Worm (Caenorhabditis elegans): ENCODE measurements around the gene cox-6B.

Gene cox-6B

ce11 chrIII:2768635-2769034, 69.2 kb downstream of the cox-6B start, which contains the start of gene swsn-3 (continued):
- TF ChIP-seq unc-39 (tag; optimal IDR thresholded peaks at IDR 0.05) (no peak), mdt-29 (GFP tag; IDR thresholded peaks at IDR 0.05) (no peak), Y75B8A.6 (GFP tag; IDR thresholded peaks at IDR 0.05) (peak; percentile 45; the same call in 1 of the 2 replicates), mxl-3 (GFP tag; optimal IDR thresholded peaks at IDR 0.05) (no peak), attf-4 (tag; optimal IDR thresholded peaks at IDR 0.05) (no peak), zfp-2 (tag; optimal IDR thresholded peaks at IDR 0.05) (peak; percentile 42)

ce11 chrIII:2769078-2769477, 69.6 kb downstream of the cox-6B start:
- TF ChIP-seq dpl-1 (GFP tag; optimal IDR thresholded peaks at IDR 0.05): peak; percentile 10
- TF ChIP-seq madf-9 (GFP tag; conservative IDR thresholded peaks at IDR 0.05): no peak
- no peak for TF ChIP-seq mxl-3 (GFP tag; optimal IDR thresholded peaks at IDR 0.05)
- no peak for TF ChIP-seq sdz-12 (GFP tag; optimal IDR thresholded peaks at IDR 0.05)
- no peak for TF ChIP-seq lim-7 (GFP tag; IDR thresholded peaks at IDR 0.05)
- TF ChIP-seq dmd-8 (GFP tag; IDR thresholded peaks at IDR 0.05): no peak
- TF ChIP-seq ceh-44 (GFP tag; IDR thresholded peaks at IDR 0.05): no peak
- peak; percentile 78 for TF ChIP-seq aha-1 (tag)
- TF ChIP-seq daf-8 (GFP tag; IDR thresholded peaks at IDR 0.05): no peak

ce11 chrIII:2770752-2771151, 71.3 kb downstream of the cox-6B start:
- TF ChIP-seq ZK337.2 (GFP tag; IDR thresholded peaks at IDR 0.05): no peak
- no peak for TF ChIP-seq lsy-2 (tag; optimal IDR thresholded peaks at IDR 0.05)
- TF ChIP-seq ceh-32 (tag; optimal IDR thresholded peaks at IDR 0.05; ENCODE audit: poor library complexity): no peak
- TF ChIP-seq zag-1 (tag; optimal IDR thresholded peaks at IDR 0.05): no peak
- no peak for TF ChIP-seq nhr-77 (tag; optimal IDR thresholded peaks at IDR 0.05)
- TF ChIP-seq set-16 (GFP tag; IDR thresholded peaks at IDR 0.05): peak; percentile 85
- TF ChIP-seq egl-43 (GFP tag; IDR thresholded peaks at IDR 0.05): 0 out of 2 replicates have a peak, but pooled peaks have one; percentile 7
- no peak for TF ChIP-seq unc-62 (GFP tag; optimal IDR thresholded peaks at IDR 0.05 in 1 of 2)
- TF ChIP-seq unc-62 (tag; optimal IDR thresholded peaks at IDR 0.05): no peak
- TF ChIP-seq nhr-10 (tag; optimal IDR thresholded peaks at IDR 0.05): no peak

- TF ChIP-seq set-16 (GFP tag; IDR thresholded peaks at IDR 0.05) (peak; percentile 87), unc-62 (GFP tag; optimal IDR thresholded peaks at IDR 0.05 in 1 of 2) (peak in 1 of 2 experiments; percentile 50), unc-62 (tag; optimal IDR thresholded peaks at IDR 0.05) (no peak), vab-7 (GFP tag; IDR thresholded peaks at IDR 0.05) (no peak)
These were observed 79.2 kb downstream of the cox-6B start, which contains the start of gene laf-1 for ce11 chrIII:2778655-2779054. Gene laf-1 (minus strand): TSS chrIII:2779053.

ce11 chrIII:2780283-2780682, 80.8 kb downstream of the cox-6B start:
- no peak for TF ChIP-seq daf-16 (GFP tag; optimal IDR thresholded peaks at IDR 0.05)
- TF ChIP-seq daf-16 (tag; optimal IDR thresholded peaks at IDR 0.05): no peak
- TF ChIP-seq zip-11 (GFP tag; IDR thresholded peaks at IDR 0.05): no peak
- TF ChIP-seq nhr-76 (tag; optimal IDR thresholded peaks at IDR 0.05): no peak
- TF ChIP-seq mdl-1 (tag; optimal IDR thresholded peaks at IDR 0.05): peak; percentile 5 to 8
- TF ChIP-seq nhr-6 (tag; optimal IDR thresholded peaks at IDR 0.05): no peak
- TF ChIP-seq tra-1 (GFP tag; IDR thresholded peaks at IDR 0.05): no peak
- peak; percentile 38 for TF ChIP-seq hlh-30 (tag; optimal IDR thresholded peaks at IDR 0.05; ENCODE audit: insufficient read depth)
- TF ChIP-seq T26A8.4 (GFP tag; IDR thresholded peaks at IDR 0.05): no peak
- TF ChIP-seq attf-4 (tag; optimal IDR thresholded peaks at IDR 0.05): no peak
- no peak for TF ChIP-seq rbr-2 (tag; optimal IDR thresholded peaks at IDR 0.05)

All from whole organism, L4 larva.